Worm (Caenorhabditis elegans): ENCODE data around the gene F01G4.6.
A peak's percentile ranks its signal among the peaks of the same experiment; 100 is the strongest.
"Not testable (repeated sequence)": the region's sequence is repeated elsewhere in the genome, so short reads cannot be mapped to it uniquely, and the experiment has no call there.

F01G4.6 gene

DNA sequence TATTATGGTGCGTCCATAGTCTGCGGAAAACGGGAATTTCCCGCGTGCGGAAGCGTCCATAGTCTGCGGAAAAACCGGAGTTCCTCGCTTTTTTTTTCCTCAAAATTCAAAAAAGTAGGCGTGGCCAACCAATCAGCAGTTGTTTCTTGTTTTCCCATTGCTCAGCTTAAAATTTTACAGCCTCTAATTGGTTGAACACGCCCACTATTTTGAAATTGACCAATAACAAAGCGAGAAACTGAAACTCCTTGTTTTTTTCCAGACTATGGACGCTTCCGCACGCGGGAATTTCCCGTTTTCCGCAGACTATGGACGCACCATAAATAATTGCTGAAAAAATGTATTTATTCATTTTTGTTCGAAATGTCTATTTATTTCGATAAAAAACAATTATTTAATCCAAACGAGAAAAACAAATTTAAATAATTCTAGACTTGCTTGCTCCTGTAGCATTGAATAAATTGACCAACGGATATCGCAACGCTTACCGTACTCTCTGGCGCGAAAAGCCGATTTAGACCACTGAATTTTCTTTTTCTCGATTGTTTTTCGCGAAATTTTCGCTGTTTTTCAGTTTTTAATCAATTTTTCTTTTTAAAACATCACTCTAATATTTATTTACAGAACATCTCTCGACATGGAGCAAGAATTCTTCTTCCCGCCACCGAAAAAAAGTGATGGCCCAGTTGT lies 5.3 kb upstream of the F01G4.6 start, which contains the start of gene C08F8.3:
Gene C08F8.3, plus strand, starts transcription at position 620 of the 690 bp plus-strand sequence.
- not testable (repeated sequence) for TF ChIP-seq nhr-237, fos-1, ceh-16 (tag; optimal IDR thresholded peaks at IDR 0.05)

DNA sequence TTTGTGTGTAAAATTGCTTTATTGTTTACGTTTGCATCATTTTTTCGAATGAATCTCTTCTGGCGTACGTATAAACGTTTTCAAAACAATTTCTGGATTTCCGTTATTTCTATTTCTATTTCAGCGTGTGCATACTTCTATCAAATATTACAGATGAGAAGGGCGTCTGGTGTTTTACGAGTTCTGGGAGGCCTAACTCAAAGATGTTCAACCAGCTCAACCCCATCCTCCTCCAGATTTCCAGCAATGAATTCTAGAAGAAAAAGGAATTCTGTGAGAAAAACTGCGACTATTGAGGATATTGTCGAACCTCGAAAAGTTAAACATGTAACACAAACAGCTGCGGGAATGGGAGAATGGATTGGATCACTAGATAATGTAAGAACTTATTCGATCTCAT lies 1.5 kb upstream of the F01G4.6 start, which contains the start of gene C08F8.2:
Gene C08F8.2, plus strand, starts transcription at position 154 of the 400 bp plus-strand sequence.
- TF ChIP-seq ceh-16 (tag; optimal IDR thresholded peaks at IDR 0.05), result no peak
- TF ChIP-seq ztf-1 (GFP tag; conservative IDR thresholded peaks at IDR 0.05), result no peak
- no peak for TF ChIP-seq crh-2 (tag; optimal IDR thresholded peaks at IDR 0.05)
- peak; percentile 1 for TF ChIP-seq ama-1 (optimal IDR thresholded peaks at IDR 0.05)
- no peak for TF ChIP-seq sem-4 (tag; optimal IDR thresholded peaks at IDR 0.05)
- no peak for TF ChIP-seq sma-3 (GFP tag; optimal IDR thresholded peaks at IDR 0.05)
- TF ChIP-seq nhr-21 (tag; optimal IDR thresholded peaks at IDR 0.05), result no peak
- no peak for TF ChIP-seq elt-1 (tag; optimal IDR thresholded peaks at IDR 0.05)
- TF ChIP-seq F13H6.1 (tag; optimal IDR thresholded peaks at IDR 0.05), result no peak
- no peak for TF ChIP-seq aly-2 (tag; optimal IDR thresholded peaks at IDR 0.05)
- no peak for TF ChIP-seq skn-1 (tag; optimal IDR thresholded peaks at IDR 0.05)
- TF ChIP-seq nhr-25 (tag; optimal IDR thresholded peaks at IDR 0.05), result no peak
- peak in 1 of 2 experiments; percentile 37 for TF ChIP-seq lsy-2 (tag; optimal IDR thresholded peaks at IDR 0.05)
- no peak for TF ChIP-seq snpc-4 (tag; optimal IDR thresholded peaks at IDR 0.05)
- TF ChIP-seq egl-27 (tag; optimal IDR thresholded peaks at IDR 0.05), result no peak

DNA sequence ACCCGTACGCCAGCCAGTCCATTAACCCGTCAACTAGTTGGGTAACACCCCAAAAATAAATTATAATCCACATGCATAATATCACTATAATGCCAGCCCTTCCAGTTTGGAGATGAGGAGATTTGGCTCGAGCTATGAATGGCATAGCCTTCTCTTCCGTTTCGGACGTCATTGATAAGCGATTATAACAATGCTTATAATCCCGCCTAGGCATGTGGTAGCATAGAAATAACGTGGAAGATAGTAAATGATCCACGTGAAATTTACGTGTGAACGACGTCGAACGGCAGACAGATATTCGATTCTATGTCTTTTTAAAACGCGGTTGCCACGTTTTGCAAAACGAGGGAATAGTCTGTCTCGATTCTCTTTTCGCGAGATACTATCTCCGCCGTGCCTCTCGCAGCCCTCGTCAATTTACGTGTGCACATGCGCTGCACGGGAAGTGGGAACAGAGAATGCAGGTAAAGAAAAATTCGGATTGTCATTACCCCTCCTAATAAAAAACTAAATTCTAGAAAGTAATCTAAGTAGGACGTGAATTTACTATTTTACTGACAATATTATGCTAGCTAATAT lies 427 bp downstream of the F01G4.6 start:
- peak; percentile 42 for TF ChIP-seq nhr-129 (tag; optimal IDR thresholded peaks at IDR 0.05)
- TF ChIP-seq nhr-23 (tag; optimal IDR thresholded peaks at IDR 0.05), result no peak
- peak; percentile 13 for TF ChIP-seq C34F6.9 (tag; optimal IDR thresholded peaks at IDR 0.05)
- peak; percentile 52 for TF ChIP-seq crh-2 (tag; optimal IDR thresholded peaks at IDR 0.05)
- TF ChIP-seq unc-62 (GFP tag; optimal IDR thresholded peaks at IDR 0.05), result no peak
- no peak for TF ChIP-seq lsy-2 (tag; optimal IDR thresholded peaks at IDR 0.05)
- TF ChIP-seq blmp-1 (tag; optimal IDR thresholded peaks at IDR 0.05; ENCODE audit: insufficient read depth), result no peak
- TF ChIP-seq gmeb-1 (tag; optimal IDR thresholded peaks at IDR 0.05), result peak; percentile 20

DNA sequence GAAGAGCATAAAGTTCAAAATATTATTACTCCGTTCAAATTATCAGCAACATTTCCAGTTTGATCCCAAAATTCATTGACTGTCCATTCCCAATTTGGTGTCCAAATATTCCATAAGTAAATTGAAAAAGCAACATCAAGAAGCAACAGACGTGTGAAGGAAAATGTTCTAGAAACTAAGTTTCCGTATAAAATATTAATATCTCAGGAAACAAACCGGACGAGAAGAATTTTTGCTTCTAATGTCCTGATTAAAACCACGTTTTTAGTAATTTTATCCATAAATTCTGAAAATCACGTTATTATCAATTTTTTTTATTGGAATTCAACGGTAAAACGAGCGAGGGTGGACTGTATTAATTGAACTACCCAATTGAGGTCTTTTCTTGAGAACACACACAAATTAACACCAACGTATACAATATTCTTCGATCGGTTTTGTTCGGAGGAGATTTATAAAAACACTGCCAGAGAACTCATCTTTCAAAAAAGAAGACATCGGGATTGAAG lies 2.3 kb downstream of the F01G4.6 start, which contains the start of gene pigq-1:
Gene pigq-1, minus strand, starts transcription at position 286 of the 509 bp plus-strand sequence.
- TF ChIP-seq unc-39 (tag; optimal IDR thresholded peaks at IDR 0.05) (no peak), ztf-4 (tag; optimal IDR thresholded peaks at IDR 0.05) (peak; percentile 23), ceh-16 (tag; optimal IDR thresholded peaks at IDR 0.05) (no peak), nhr-237 (tag; optimal IDR thresholded peaks at IDR 0.05) (no peak), alr-1 (tag; optimal IDR thresholded peaks at IDR 0.05) (no peak), snpc-4 (tag; optimal IDR thresholded peaks at IDR 0.05) (no peak), nhr-25 (tag; optimal IDR thresholded peaks at IDR 0.05) (peak; percentile 46), elt-1 (tag; optimal IDR thresholded peaks at IDR 0.05) (no peak), aly-2 (tag; optimal IDR thresholded peaks at IDR 0.05) (no peak), sem-4 (tag; optimal IDR thresholded peaks at IDR 0.05) (peak; percentile 21), R02D3.7 (tag; optimal IDR thresholded peaks at IDR 0.05) (no peak), lin-13 (GFP tag; optimal IDR thresholded peaks at IDR 0.05) (peak; percentile 45), sma-9 (GFP tag; optimal IDR thresholded peaks at IDR 0.05) (no peak), sma-9 (tag; optimal IDR thresholded peaks at IDR 0.05) (no peak), lin-11 (tag; optimal IDR thresholded peaks at IDR 0.05) (no peak), F13H6.1 (tag; optimal IDR thresholded peaks at IDR 0.05) (peak; percentile 5), mab-5 (tag; optimal IDR thresholded peaks at IDR 0.05) (no peak), lsy-2 (tag; optimal IDR thresholded peaks at IDR 0.05) (peak in 1 of 2 experiments; percentile 64), elt-3 (tag; optimal IDR thresholded peaks at IDR 0.05) (no peak), nhr-21 (tag; optimal IDR thresholded peaks at IDR 0.05) (peak; percentile 55), ama-1 (optimal IDR thresholded peaks at IDR 0.05) (peak; percentile 14), nhr-6 (tag; optimal IDR thresholded peaks at IDR 0.05) (no peak), crh-2 (tag; optimal IDR thresholded peaks at IDR 0.05) (peak; percentile 57), Y55F3AM.14 (GFP tag; optimal IDR thresholded peaks at IDR 0.05) (peak; percentile 40), sma-3 (GFP tag; optimal IDR thresholded peaks at IDR 0.05) (peak; percentile 46), peb-1 (tag; optimal IDR thresholded peaks at IDR 0.05) (no peak), ZK546.5 (tag; optimal IDR thresholded peaks at IDR 0.05) (peak; percentile 20)

All from whole organism, L2 larva.